Worm (Caenorhabditis elegans): Measurements from ENCODE around the gene pot-2.

pot-2 gene

ce11 chrII:14523645-14524223 is at the start of gene pot-2:
Gene pot-2, plus strand, starts transcription at chrII:14524173.
- TF ChIP-seq ztf-11 (tag; optimal IDR thresholded peaks at IDR 0.05) (no peak), ZK546.5 (tag; optimal IDR thresholded peaks at IDR 0.05) (no peak), fos-1 (tag; optimal IDR thresholded peaks at IDR 0.05) (no peak), nhr-237 (tag; optimal IDR thresholded peaks at IDR 0.05) (no peak), fkh-10 (GFP tag; optimal IDR thresholded peaks at IDR 0.05) (no peak), tbx-2 (tag; optimal IDR thresholded peaks at IDR 0.05) (no peak), sea-2 (GFP tag; optimal IDR thresholded peaks at IDR 0.05) (no peak), nhr-23 (tag; optimal IDR thresholded peaks at IDR 0.05) (no peak), elt-2 (tag; optimal IDR thresholded peaks at IDR 0.05) (no peak), ceh-9 (tag; optimal IDR thresholded peaks at IDR 0.05) (no peak), snpc-4 (tag; optimal IDR thresholded peaks at IDR 0.05) (no peak), ceh-16 (tag; optimal IDR thresholded peaks at IDR 0.05) (no peak), nhr-43 (tag; optimal IDR thresholded peaks at IDR 0.05; ENCODE audit: poor library complexity, severe bottlenecking) (no peak), mdl-1 (tag; optimal IDR thresholded peaks at IDR 0.05) (no peak)

- TF ChIP-seq hmg-11 (tag; optimal IDR thresholded peaks at IDR 0.05) (peak; percentile 17), nhr-43 (tag; optimal IDR thresholded peaks at IDR 0.05; ENCODE audit: poor library complexity, severe bottlenecking) (peak; percentile 21), ceh-9 (tag; optimal IDR thresholded peaks at IDR 0.05) (no peak), elt-2 (tag; optimal IDR thresholded peaks at IDR 0.05) (peak; percentile 1), jun-1 (tag; optimal IDR thresholded peaks at IDR 0.05) (no peak), pha-4 (tag; optimal IDR thresholded peaks at IDR 0.05) (peak; percentile 50), sea-2 (GFP tag; optimal IDR thresholded peaks at IDR 0.05) (no peak), nhr-77 (tag; optimal IDR thresholded peaks at IDR 0.05) (no peak), ztf-4 (tag; optimal IDR thresholded peaks at IDR 0.05) (no peak), mdl-1 (tag; optimal IDR thresholded peaks at IDR 0.05) (no peak), ama-1 (optimal IDR thresholded peaks at IDR 0.05) (no peak), eor-1 (tag; optimal IDR thresholded peaks at IDR 0.05) (no peak), unc-39 (tag; optimal IDR thresholded peaks at IDR 0.05) (no peak)
These were observed 49.3 kb upstream of the pot-2 start for ce11 chrII:14474700-14475099.

ce11 chrII:14479583-14480245 is 44.3 kb upstream of the pot-2 start, which contains the start of gene C13B4.1:
Gene C13B4.1, minus strand, starts transcription at chrII:14479633.
- TF ChIP-seq pha-4 (tag; optimal IDR thresholded peaks at IDR 0.05) (no peak), nhr-23 (tag; optimal IDR thresholded peaks at IDR 0.05) (no peak), nhr-237 (tag; optimal IDR thresholded peaks at IDR 0.05) (no peak), ztf-11 (tag; optimal IDR thresholded peaks at IDR 0.05) (no peak), aly-2 (tag; optimal IDR thresholded peaks at IDR 0.05) (no peak), nhr-25 (tag; optimal IDR thresholded peaks at IDR 0.05) (no peak), nhr-76 (tag; optimal IDR thresholded peaks at IDR 0.05) (no peak), tbx-2 (tag; optimal IDR thresholded peaks at IDR 0.05) (no peak), nhr-28 (tag; optimal IDR thresholded peaks at IDR 0.05) (no peak), mml-1 (tag; optimal IDR thresholded peaks at IDR 0.05) (no peak), ceh-16 (tag; optimal IDR thresholded peaks at IDR 0.05) (no peak), R02D3.7 (tag; optimal IDR thresholded peaks at IDR 0.05) (no peak), hmg-11 (tag; optimal IDR thresholded peaks at IDR 0.05) (no peak), jun-1 (tag; optimal IDR thresholded peaks at IDR 0.05) (no peak), snpc-4 (tag; optimal IDR thresholded peaks at IDR 0.05) (no peak), eor-1 (tag; optimal IDR thresholded peaks at IDR 0.05) (no peak), nhr-11 (tag; optimal IDR thresholded peaks at IDR 0.05) (no peak), fkh-2 (tag; optimal IDR thresholded peaks at IDR 0.05) (no peak), fos-1 (tag; optimal IDR thresholded peaks at IDR 0.05) (no peak)

- TF ChIP-seq nhr-23 (tag; optimal IDR thresholded peaks at IDR 0.05) (peak; percentile 43), nhr-25 (tag; optimal IDR thresholded peaks at IDR 0.05) (peak; percentile 50), nhr-76 (tag; optimal IDR thresholded peaks at IDR 0.05) (no peak)
These were observed 43.2 kb upstream of the pot-2 start for ce11 chrII:14480772-14481171.

- TF ChIP-seq pha-4 (tag; optimal IDR thresholded peaks at IDR 0.05) (peak; percentile 16), mml-1 (tag; optimal IDR thresholded peaks at IDR 0.05) (no peak)
These were observed 40.2 kb upstream of the pot-2 start for ce11 chrII:14483813-14484212.

- TF ChIP-seq lsy-12 (tag; optimal IDR thresholded peaks at IDR 0.05) (peak; percentile 15), aly-2 (tag; optimal IDR thresholded peaks at IDR 0.05) (no peak), pha-4 (tag; optimal IDR thresholded peaks at IDR 0.05) (peak; percentile 48), pqm-1 (tag; optimal IDR thresholded peaks at IDR 0.05) (no peak), zag-1 (tag; optimal IDR thresholded peaks at IDR 0.05) (no peak), nfya-1 (tag; optimal IDR thresholded peaks at IDR 0.05; ENCODE audit: insufficient read depth) (peak; percentile 52), egl-5 (tag; optimal IDR thresholded peaks at IDR 0.05) (no peak), tbx-2 (tag; optimal IDR thresholded peaks at IDR 0.05) (peak; percentile 37), nhr-237 (tag; optimal IDR thresholded peaks at IDR 0.05) (no peak), unc-62 (GFP tag; optimal IDR thresholded peaks at IDR 0.05) (no peak), elt-3 (tag; optimal IDR thresholded peaks at IDR 0.05) (no peak), ceh-82 (tag; optimal IDR thresholded peaks at IDR 0.05) (no peak), hmg-11 (tag; optimal IDR thresholded peaks at IDR 0.05) (peak; percentile 39), ztf-4 (tag; optimal IDR thresholded peaks at IDR 0.05) (no peak), nhr-11 (tag; optimal IDR thresholded peaks at IDR 0.05) (no peak), lin-39 (tag; optimal IDR thresholded peaks at IDR 0.05) (peak; percentile 1), daf-12 (tag; optimal IDR thresholded peaks at IDR 0.05) (no peak)
These were observed 35.3 kb upstream of the pot-2 start, which contains the start of gene usp-14 for ce11 chrII:14488661-14489060. Gene usp-14, minus strand, starts transcription at chrII:14488688.
